Worm (Caenorhabditis elegans): Measurements from ENCODE around the gene Y81B9A.3.

ce11 chrX:9183836-9184235 lies 1.6 kb downstream of the Y81B9A.3 start, which contains the start of gene Y81B9A.2:
- no peak for TF ChIP-seq tbx-8 (GFP tag; optimal IDR thresholded peaks at IDR 0.05)
- TF ChIP-seq sptf-1 (tag; optimal IDR thresholded peaks at IDR 0.05), result no peak
- no peak for TF ChIP-seq hlh-1 (tag; optimal IDR thresholded peaks at IDR 0.05)
- TF ChIP-seq pha-4 (tag; optimal IDR thresholded peaks at IDR 0.05), result no peak
- no peak for TF ChIP-seq ceh-83 (GFP tag; optimal IDR thresholded peaks at IDR 0.05)
- TF ChIP-seq elt-1 (tag; optimal IDR thresholded peaks at IDR 0.05; ENCODE audit: borderline replicate concordance, insufficient read depth), result no peak
- TF ChIP-seq cnd-1 (tag; optimal IDR thresholded peaks at IDR 0.05), result no peak
- TF ChIP-seq unc-62 (GFP tag; optimal IDR thresholded peaks at IDR 0.05), result no peak
- TF ChIP-seq elt-3 (tag; optimal IDR thresholded peaks at IDR 0.05), result no peak
- no peak for TF ChIP-seq sem-2 (GFP tag; optimal IDR thresholded peaks at IDR 0.05)
- no peak for TF ChIP-seq ztf-11 (tag; optimal IDR thresholded peaks at IDR 0.05)

All from whole organism, mixed stage, embryonic.